Worm (Caenorhabditis elegans): ENCODE results near the gene F01G12.18.

DNA sequence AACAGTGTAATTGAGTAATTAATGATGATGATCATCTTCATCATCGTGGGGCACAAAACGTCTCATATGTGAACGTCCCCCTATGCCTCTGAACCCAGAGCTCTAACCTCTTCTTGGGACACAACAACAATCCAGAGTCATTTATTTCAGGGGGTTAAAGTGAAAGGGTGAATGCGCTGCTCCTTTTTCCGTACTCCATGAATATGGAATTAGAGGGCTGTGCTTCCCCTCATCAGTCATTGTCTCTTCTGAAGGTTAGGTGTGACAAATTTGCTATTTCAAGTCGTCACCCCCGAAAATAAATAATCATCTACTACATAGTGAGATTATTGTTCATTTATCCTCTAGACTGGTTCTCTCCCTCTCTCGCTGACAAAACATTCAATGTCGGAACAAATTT lies 4.0 kb upstream of the F01G12.18 start:
- TF ChIP-seq zip-8 (tag; optimal IDR thresholded peaks at IDR 0.05), result no peak
- no peak for TF ChIP-seq nhr-12 (tag; optimal IDR thresholded peaks at IDR 0.05)
- no peak for TF ChIP-seq elt-1 (tag; optimal IDR thresholded peaks at IDR 0.05; ENCODE audit: borderline replicate concordance, insufficient read depth)
- TF ChIP-seq unc-62 (GFP tag; optimal IDR thresholded peaks at IDR 0.05), result peak; percentile 5
- no peak for TF ChIP-seq nhr-76 (tag; optimal IDR thresholded peaks at IDR 0.05)
- no peak for TF ChIP-seq ceh-83 (GFP tag; optimal IDR thresholded peaks at IDR 0.05)
- no peak for TF ChIP-seq pha-4 (tag; optimal IDR thresholded peaks at IDR 0.05)
- TF ChIP-seq ces-1 (GFP tag; optimal IDR thresholded peaks at IDR 0.05), result no peak
- TF ChIP-seq sptf-1 (tag; optimal IDR thresholded peaks at IDR 0.05), result no peak
- no peak for TF ChIP-seq M03D4.4 (tag; optimal IDR thresholded peaks at IDR 0.05)
- no peak for TF ChIP-seq elt-3 (tag; optimal IDR thresholded peaks at IDR 0.05)
